Worm (Caenorhabditis elegans) whole organism, L1 larva: ENCODE results near the gene C07E3.3.

ENCODE experiments used
- aha-1 ChIP-seq: fragments of 150-350 bp; optimal IDR thresholded peaks from 2 replicates; lab custom pipeline; 2014; ENCODE audit warnings: missing biosample characterization, missing genetic modification characterization
- blmp-1 ChIP-seq: fragments of 150-350 bp; optimal IDR thresholded peaks from 2 replicates; lab custom pipeline; 2014; ENCODE audit warnings: missing biosample characterization, missing genetic modification characterization
- elt-2 ChIP-seq: sonication (generic microtip); optimal IDR thresholded peaks from 2 replicates; lab custom pipeline; 2016; ENCODE audit warnings: missing genetic modification characterization, mild to moderate bottlenecking, inconsistent platforms, missing compliant biosample characterization, missing genetic modification reagents
- elt-3 ChIP-seq, 6 experiments: fragments of 150-350 bp in 1 of 6; sonication (generic microtip); optimal IDR thresholded peaks; 2 replicates each; lab custom pipeline; 2017 to 2018; ENCODE audit warnings: missing biosample characterization in 6 of 6, missing genetic modification characterization in 6 of 6, inconsistent platforms in 1 of 6
- lin-15B ChIP-seq: fragments of 150-350 bp; sonication (generic microtip); optimal IDR thresholded peaks from 3 replicates; lab custom pipeline; 2014; ENCODE audit warnings: missing biosample characterization, missing genetic modification characterization
- mep-1 ChIP-seq: fragments of 150-350 bp; optimal IDR thresholded peaks from 2 replicates; lab custom pipeline; 2014; ENCODE audit warnings: missing biosample characterization, missing genetic modification characterization
- nhr-11 ChIP-seq: fragments of 150-350 bp; optimal IDR thresholded peaks from 2 replicates; lab custom pipeline; 2014; ENCODE audit warnings: missing biosample characterization, missing genetic modification characterization
- nhr-90 ChIP-seq: sonication (generic microtip); optimal IDR thresholded peaks from 2 replicates; lab custom pipeline; 2016; ENCODE audit warnings: mild to moderate bottlenecking, missing genetic modification characterization, missing compliant biosample characterization; ENCODE audit not compliant: poor library complexity
- pqm-1 ChIP-seq: sonication (generic microtip); optimal IDR thresholded peaks from 3 replicates; lab custom pipeline; 2017; ENCODE audit warnings: missing biosample characterization, missing genetic modification characterization
- snpc-4 ChIP-seq: fragments of 150-350 bp; optimal IDR thresholded peaks from 2 replicates; lab custom pipeline; 2014; ENCODE audit warnings: missing biosample characterization, missing genetic modification characterization
- ztf-11 ChIP-seq, 2 experiments: sonication (generic microtip); optimal IDR thresholded peaks; 2 replicates each; lab custom pipeline; 2016 to 2017; ENCODE audit warnings: missing genetic modification characterization in 2 of 2, missing biosample characterization in 1 of 2, missing compliant biosample characterization in 1 of 2

- TF ChIP-seq nhr-90, result no peak
- TF ChIP-seq mep-1 (tag; lab: Kevin White, UChicago), result no peak
- TF ChIP-seq pqm-1 (tag; lab: Kevin White, UChicago), result no peak
- TF ChIP-seq elt-2 (tag; lab: Kevin White, UChicago), result peak; percentile 8
- no peak for TF ChIP-seq aha-1 (tag; lab: Kevin White, UChicago)
- no peak for TF ChIP-seq nhr-11 (tag; lab: Kevin White, UChicago)
- no peak for TF ChIP-seq snpc-4
- TF ChIP-seq ztf-11 (tag; optimal IDR thresholded peaks at IDR 0.05; lab: Kevin White, UChicago), result no peak
- no peak for TF ChIP-seq blmp-1 (tag; lab: Kevin White, UChicago)
- TF ChIP-seq elt-3 (tag; optimal IDR thresholded peaks at IDR 0.05; lab: Kevin White, UChicago), result no peak
- TF ChIP-seq lin-15B (tag; lab: Kevin White, UChicago), result no peak
These were observed 15.7 kb upstream of the C07E3.3 start for ce11 chrII:10373016-10373415.
